Worm (Caenorhabditis elegans): ENCODE data around the gene F56B3.9.

- no peak for TF ChIP-seq ama-1 (optimal IDR thresholded peaks at IDR 0.05)
- TF ChIP-seq ets-7 (tag; optimal IDR thresholded peaks at IDR 0.05), result no peak
- no peak for TF ChIP-seq hnd-1 (tag; optimal IDR thresholded peaks at IDR 0.05)
- TF ChIP-seq hmg-4 (GFP tag; optimal IDR thresholded peaks at IDR 0.05), result no peak
- no peak for TF ChIP-seq tbx-37 (GFP tag; conservative IDR thresholded peaks at IDR 0.05)
- TF ChIP-seq ceh-13 (GFP tag; optimal IDR thresholded peaks at IDR 0.05), result no peak
Measured at ce11 chrIV:804802-805201, 33.6 kb downstream of the F56B3.9 start, which contains the start of gene Y55F3BL.4.

Measured in whole organism, early embryonic.